Fruit fly (Drosophila melanogaster): Measurements from ENCODE around the gene mid.

DNA sequence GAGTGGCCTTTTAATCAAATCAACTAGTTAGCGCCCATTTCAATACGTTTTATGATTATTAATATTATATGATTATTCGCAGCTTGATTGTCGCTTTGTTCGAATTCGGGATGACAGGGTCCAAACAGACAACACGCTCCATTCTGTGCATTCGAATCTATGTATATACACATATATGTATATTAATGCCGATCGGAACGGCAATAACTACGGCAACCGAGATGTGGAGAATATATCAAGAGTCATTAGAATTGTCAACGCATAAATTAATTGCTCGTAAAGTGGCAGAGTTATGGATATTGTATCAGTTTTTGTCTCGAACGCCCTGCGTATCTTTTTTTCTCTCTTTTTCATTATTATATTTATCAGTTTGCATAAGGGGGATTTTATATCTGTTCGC lies 41.4 kb downstream of the mid start:
- TF ChIP-seq EcR (GFP tag; optimal IDR thresholded peaks at IDR 0.05) = no peak
- TF ChIP-seq CG32121 (GFP tag; IDR thresholded peaks at IDR 0.05) = no peak
- TF ChIP-seq CG12605 (GFP tag; IDR thresholded peaks at IDR 0.05) = no peak
- TF ChIP-seq CG13204 (GFP tag; optimal IDR thresholded peaks at IDR 0.05) = no peak
- no peak for TF ChIP-seq Pif1A (GFP tag; optimal IDR thresholded peaks at IDR 0.05)
- TF ChIP-seq CG15710 (tag; optimal IDR thresholded peaks at IDR 0.05) = no peak
- no peak for TF ChIP-seq CG8301 (tag; optimal IDR thresholded peaks at IDR 0.05)
- TF ChIP-seq Snoo (tag; optimal IDR thresholded peaks at IDR 0.05) = no peak
- TF ChIP-seq CG10348 (GFP tag; IDR thresholded peaks at IDR 0.05) = no peak
- TF ChIP-seq fd96Ca (GFP tag; IDR thresholded peaks at IDR 0.05) = no peak
- TF ChIP-seq D1 (tag; optimal IDR thresholded peaks at IDR 0.05) = no peak
- no peak for TF ChIP-seq Pif1B (GFP tag; optimal IDR thresholded peaks at IDR 0.05)

Measured in whole organism, pupa.